Worm (Caenorhabditis elegans): ENCODE results near the gene C03F11.2.

ce11 chrX:5354022-5354876 lies 43.0 kb downstream of the C03F11.2 start, which contains the start of gene pfn-2:
- TF ChIP-seq mab-5 (tag; optimal IDR thresholded peaks at IDR 0.05): no peak
- TF ChIP-seq dmd-4 (tag; optimal IDR thresholded peaks at IDR 0.05): no peak
- TF ChIP-seq blmp-1 (tag; optimal IDR thresholded peaks at IDR 0.05; ENCODE audit: insufficient read depth): no peak

All from whole organism, L2 larva.